Worm (Caenorhabditis elegans) whole organism, mixed stage, embryonic: ENCODE results near the gene ZK688.7.
A peak's percentile ranks its signal among the peaks of the same experiment; 100 is the strongest.
"Not testable (repeated sequence)": the region's sequence is repeated elsewhere in the genome, so short reads cannot be mapped to it uniquely, and the experiment has no call there.

Source experiments
- M03D4.4 ChIP-seq: sonication (generic microtip); optimal IDR thresholded peaks from 2 replicates; lab custom pipeline; 2017; ENCODE audit warnings: mild to moderate bottlenecking, missing genetic modification characterization, missing compliant biosample characterization
- bed-3 ChIP-seq: fragments of 200-800 bp; sonication (Bioruptor generic); optimal IDR thresholded peaks from 3 replicates; lab custom pipeline; 2018; ENCODE audit warnings: mild to moderate bottlenecking, missing genetic modification characterization, moderate library complexity, missing compliant biosample characterization
- blmp-1 ChIP-seq: fragments of 150-350 bp; optimal IDR thresholded peaks from 2 replicates; lab custom pipeline; 2014; ENCODE audit warnings: missing biosample characterization, missing genetic modification characterization
- ceh-39 ChIP-seq: fragments of 150-350 bp; optimal IDR thresholded peaks from 2 replicates; lab custom pipeline; 2014; ENCODE audit warnings: missing biosample characterization, missing genetic modification characterization
- ceh-43 ChIP-seq: fragments of 200-800 bp; sonication (Bioruptor generic); optimal IDR thresholded peaks from 2 replicates; lab custom pipeline; 2018; ENCODE audit warnings: mild to moderate bottlenecking, missing genetic modification characterization, moderate library complexity, missing compliant biosample characterization
- ces-1 ChIP-seq: fragments of 150-350 bp; optimal IDR thresholded peaks from 2 replicates; lab custom pipeline; 2014; ENCODE audit warnings: missing biosample characterization, missing genetic modification reagents, missing genetic modification characterization
- cnd-1 ChIP-seq: fragments of 200-800 bp; sonication (Bioruptor generic); optimal IDR thresholded peaks from 2 replicates; lab custom pipeline; 2018; ENCODE audit warnings: mild to moderate bottlenecking, missing genetic modification characterization, missing compliant biosample characterization
- drap-1 ChIP-seq: fragments of 200-800 bp; sonication (Bioruptor generic); optimal IDR thresholded peaks from 3 replicates; lab custom pipeline; 2018; ENCODE audit warnings: mild to moderate bottlenecking, missing genetic modification characterization, missing compliant biosample characterization
- elt-1 ChIP-seq: sonication (generic microtip); optimal IDR thresholded peaks from 2 replicates; lab custom pipeline; 2017; ENCODE audit warnings: missing genetic modification characterization, mild to moderate bottlenecking, missing compliant biosample characterization, antibody characterized with exemption, moderate library complexity, borderline replicate concordance; ENCODE audit not compliant: insufficient read depth
- elt-3 ChIP-seq: fragments of 150-350 bp; optimal IDR thresholded peaks from 2 replicates; lab custom pipeline; 2014; ENCODE audit warnings: missing biosample characterization, missing genetic modification characterization
- flh-1 ChIP-seq: fragments of 200-800 bp; sonication (Bioruptor generic); optimal IDR thresholded peaks from 2 replicates; lab custom pipeline; 2018; ENCODE audit warnings: mild to moderate bottlenecking, missing genetic modification characterization, moderate library complexity, missing compliant biosample characterization
- ham-2 ChIP-seq: fragments of 200-800 bp; sonication (Bioruptor generic); optimal IDR thresholded peaks from 2 replicates; lab custom pipeline; 2018; ENCODE audit warnings: mild to moderate bottlenecking, missing genetic modification characterization, missing compliant biosample characterization
- hlh-1 ChIP-seq: fragments of 150-350 bp; optimal IDR thresholded peaks from 2 replicates; lab custom pipeline; 2014; ENCODE audit warnings: missing biosample characterization, missing genetic modification reagents, missing genetic modification characterization
- lin-13 ChIP-seq: fragments of 150-350 bp; optimal IDR thresholded peaks from 2 replicates; lab custom pipeline; 2014; ENCODE audit warnings: missing biosample characterization, missing genetic modification characterization
- lin-32 ChIP-seq: fragments of 200-800 bp; sonication (Bioruptor generic); optimal IDR thresholded peaks from 2 replicates; lab custom pipeline; 2018; ENCODE audit warnings: mild to moderate bottlenecking, missing genetic modification characterization, missing compliant biosample characterization
- lsy-2 ChIP-seq: fragments of 150-350 bp; optimal IDR thresholded peaks from 2 replicates; lab custom pipeline; 2014; ENCODE audit warnings: missing biosample characterization, missing genetic modification characterization
- mab-5 ChIP-seq: fragments of 150-350 bp; optimal IDR thresholded peaks from 2 replicates; lab custom pipeline; 2014; ENCODE audit warnings: missing biosample characterization, missing genetic modification characterization
- mep-1 ChIP-seq: fragments of 150-350 bp; optimal IDR thresholded peaks from 2 replicates; lab custom pipeline; 2017; ENCODE audit warnings: missing biosample characterization, missing genetic modification reagents, missing genetic modification characterization, inconsistent platforms
- nhr-2 ChIP-seq: fragments of 150-350 bp; optimal IDR thresholded peaks from 2 replicates; lab custom pipeline; 2014; ENCODE audit warnings: missing biosample characterization, missing genetic modification characterization
- nhr-237 ChIP-seq: fragments of 150-350 bp; optimal IDR thresholded peaks from 2 replicates; lab custom pipeline; 2014; ENCODE audit warnings: missing biosample characterization, missing genetic modification characterization
- nhr-28 ChIP-seq: fragments of 150-350 bp; optimal IDR thresholded peaks from 2 replicates; lab custom pipeline; 2014; ENCODE audit warnings: missing biosample characterization, missing genetic modification characterization
- nhr-76 ChIP-seq: sonication (generic microtip); optimal IDR thresholded peaks from 2 replicates; lab custom pipeline; 2017; ENCODE audit warnings: missing biosample characterization, missing genetic modification characterization
- pha-4 ChIP-seq: fragments of 150-350 bp; optimal IDR thresholded peaks from 2 replicates; lab custom pipeline; 2018; ENCODE audit warnings: missing biosample characterization, missing genetic modification reagents, missing genetic modification characterization
- snpc-4 ChIP-seq: fragments of 150-350 bp; optimal IDR thresholded peaks from 2 replicates; lab custom pipeline; 2014; ENCODE audit warnings: missing biosample characterization, missing genetic modification characterization
- tbx-8 ChIP-seq: fragments of 200-800 bp; sonication (Bioruptor generic); optimal IDR thresholded peaks from 2 replicates; lab custom pipeline; 2018; ENCODE audit warnings: mild to moderate bottlenecking, missing genetic modification characterization, moderate library complexity, missing compliant biosample characterization
- unc-120 ChIP-seq: sonication (generic microtip); optimal IDR thresholded peaks from 2 replicates; lab custom pipeline; 2017; ENCODE audit warnings: missing genetic modification characterization, missing compliant biosample characterization; ENCODE audit not compliant: poor library complexity, severe bottlenecking
- unc-62 ChIP-seq: fragments of 150-350 bp; optimal IDR thresholded peaks from 2 replicates; lab custom pipeline; 2014; ENCODE audit warnings: missing biosample characterization, missing genetic modification reagents, missing genetic modification characterization
- zip-8 ChIP-seq: fragments of 150-350 bp; optimal IDR thresholded peaks from 2 replicates; lab custom pipeline; 2014; ENCODE audit warnings: missing biosample characterization, missing genetic modification characterization
- ztf-11 ChIP-seq: fragments of 150-350 bp; optimal IDR thresholded peaks from 2 replicates; lab custom pipeline; 2014; ENCODE audit warnings: missing biosample characterization, missing genetic modification characterization

The ZK688.7 gene

ce11 chrIII:7911621-7912020 is at the start of gene ZK688.7:
TSS of gene ZK688.7 (minus strand) at chrIII:7911634.
- TF ChIP-seq mep-1, result no peak
- TF ChIP-seq ceh-39 (tag; lab: Kevin White, UChicago), result peak; percentile 61
- no peak for TF ChIP-seq M03D4.4 (tag; lab: Kevin White, UChicago)
- no peak for TF ChIP-seq nhr-28 (tag; lab: Kevin White, UChicago)
- TF ChIP-seq snpc-4 (tag; lab: Kevin White, UChicago), result no peak
- TF ChIP-seq nhr-2 (tag; lab: Kevin White, UChicago), result peak; percentile 51
- no peak for TF ChIP-seq elt-3 (tag; lab: Kevin White, UChicago)
- TF ChIP-seq mab-5 (tag; lab: Kevin White, UChicago), result no peak
- no peak for TF ChIP-seq flh-1 (GFP tag; lab: Kevin White, UChicago)
- TF ChIP-seq hlh-1 (tag; lab: Kevin White, UChicago), result no peak
- TF ChIP-seq lin-13 (tag; lab: Kevin White, UChicago), result no peak
- TF ChIP-seq pha-4 (tag; lab: Kevin White, UChicago), result no peak
- TF ChIP-seq bed-3, result no peak
- TF ChIP-seq unc-62 (GFP tag; lab: Kevin White, UChicago), result peak; percentile 12
- TF ChIP-seq ces-1, result no peak
- TF ChIP-seq nhr-76 (tag; lab: Kevin White, UChicago), result no peak
- no peak for TF ChIP-seq zip-8
- TF ChIP-seq blmp-1 (tag; lab: Kevin White, UChicago), result no peak

- TF ChIP-seq ceh-39, pha-4, nhr-76 (tag; lab: Kevin White, UChicago): not testable (repeated sequence)
- TF ChIP-seq, all 35 proteins: peak for 0; not testable (repeated sequence) for 35
Measured at ce11 chrIII:7958922-7959609, 47.6 kb upstream of the ZK688.7 start, which contains the start of gene F54H12.10. TSS of gene F54H12.10 (minus strand) at chrIII:7958972.

- TF ChIP-seq ceh-43 (no peak), zip-8 (no peak), ces-1 (peak; percentile 42), ztf-11 (tag; lab: Kevin White, UChicago) (no peak), nhr-76 (tag; lab: Kevin White, UChicago) (no peak), ham-2 (GFP tag; lab: Kevin White, UChicago) (no peak), unc-62 (GFP tag; lab: Kevin White, UChicago) (no peak), lin-13 (tag; lab: Kevin White, UChicago) (no peak), bed-3 (no peak), cnd-1 (tag; lab: Kevin White, UChicago) (no peak), pha-4 (tag; lab: Kevin White, UChicago) (peak; percentile 33), hlh-1 (tag; lab: Kevin White, UChicago) (no peak), tbx-8 (GFP tag; lab: Kevin White, UChicago) (no peak)
Measured at ce11 chrIII:7958085-7958484, 46.7 kb upstream of the ZK688.7 start, which contains the start of gene C29E4.11. TSS of gene C29E4.11 (minus strand) at chrIII:7958114.

ce11 chrIII:7956965-7957364 is 45.5 kb upstream of the ZK688.7 start, which contains the start of gene C29E4.9:
TSS of gene C29E4.9 (minus strand) at chrIII:7957065.
- no peak for TF ChIP-seq flh-1 (GFP tag; lab: Kevin White, UChicago)
- no peak for TF ChIP-seq snpc-4 (tag; lab: Kevin White, UChicago)
- TF ChIP-seq M03D4.4 (tag; lab: Kevin White, UChicago), result no peak
- no peak for TF ChIP-seq blmp-1 (tag; lab: Kevin White, UChicago)
- TF ChIP-seq lin-13 (tag; lab: Kevin White, UChicago), result no peak

- TF ChIP-seq pha-4 (tag; lab: Kevin White, UChicago) (no peak), nhr-28 (tag; lab: Kevin White, UChicago) (no peak), nhr-2 (tag; lab: Kevin White, UChicago) (no peak), lsy-2 (no peak), elt-1 (tag; lab: Kevin White, UChicago) (no peak), ham-2 (GFP tag; lab: Kevin White, UChicago) (no peak), ztf-11 (tag; lab: Kevin White, UChicago) (no peak), drap-1 (GFP tag; lab: Kevin White, UChicago) (no peak), nhr-237 (tag; lab: Kevin White, UChicago) (no peak), cnd-1 (tag; lab: Kevin White, UChicago) (no peak), ceh-39 (tag; lab: Kevin White, UChicago) (no peak), lin-32 (no peak), ceh-43 (no peak), unc-120 (no peak), lin-13 (tag; lab: Kevin White, UChicago) (no peak), snpc-4 (tag; lab: Kevin White, UChicago) (no peak), blmp-1 (tag; lab: Kevin White, UChicago) (no peak)
Measured at ce11 chrIII:7953208-7953607, 41.8 kb upstream of the ZK688.7 start, which contains the start of gene let-754. TSS of gene let-754 (minus strand) at chrIII:7953308.
